Worm (Caenorhabditis elegans): ENCODE results near the gene W01A11.7.

- no peak for TF ChIP-seq ztf-29 (GFP tag; IDR thresholded peaks at IDR 0.05)
- no peak for TF ChIP-seq flt-1 (GFP tag; IDR thresholded peaks at IDR 0.05)
- TF ChIP-seq med-1 (GFP tag; optimal IDR thresholded peaks at IDR 0.05; ENCODE audit: insufficient read depth): no peak
- no peak for TF ChIP-seq ref-1 (GFP tag; conservative IDR thresholded peaks at IDR 0.05)
These were observed 12.9 kb upstream of the W01A11.7 start, which contains the start of gene F46E10.3 for ce11 chrV:6518225-6518396.

All from whole organism, midembryonic.